Worm (Caenorhabditis elegans): Measurements from ENCODE around the gene col-41.

The col-41 gene

DNA sequence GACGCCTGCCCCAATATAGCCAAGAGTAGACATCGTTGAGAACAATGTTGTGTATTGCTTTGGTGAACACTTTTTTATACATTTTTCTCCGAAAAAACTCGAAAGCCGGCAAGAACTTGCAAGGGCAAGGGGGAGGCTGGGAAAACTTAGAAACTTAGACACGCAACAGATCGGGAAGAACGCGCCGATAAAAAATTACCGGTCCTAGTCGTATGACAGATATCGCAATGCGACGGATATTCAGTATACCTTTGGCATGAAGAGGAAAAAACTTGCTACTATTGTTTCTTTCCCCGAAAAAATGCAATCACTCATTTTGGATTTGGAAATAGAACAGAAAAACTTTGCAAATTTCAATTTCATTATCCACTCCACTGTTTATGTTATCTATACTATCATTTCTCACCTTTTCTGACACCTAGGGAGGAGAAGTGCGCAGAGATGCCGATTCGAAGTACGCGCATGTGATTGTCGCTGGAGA lies at the start of gene col-41:
TSS of gene col-41 (minus strand) at position 51 of the 481 bp plus-strand sequence.
- TF ChIP-seq nhr-21 (tag; optimal IDR thresholded peaks at IDR 0.05) (peak; percentile 14), blmp-1 (tag; optimal IDR thresholded peaks at IDR 0.05; ENCODE audit: insufficient read depth) (no peak), nhr-25 (tag; optimal IDR thresholded peaks at IDR 0.05) (peak; percentile 29)

DNA sequence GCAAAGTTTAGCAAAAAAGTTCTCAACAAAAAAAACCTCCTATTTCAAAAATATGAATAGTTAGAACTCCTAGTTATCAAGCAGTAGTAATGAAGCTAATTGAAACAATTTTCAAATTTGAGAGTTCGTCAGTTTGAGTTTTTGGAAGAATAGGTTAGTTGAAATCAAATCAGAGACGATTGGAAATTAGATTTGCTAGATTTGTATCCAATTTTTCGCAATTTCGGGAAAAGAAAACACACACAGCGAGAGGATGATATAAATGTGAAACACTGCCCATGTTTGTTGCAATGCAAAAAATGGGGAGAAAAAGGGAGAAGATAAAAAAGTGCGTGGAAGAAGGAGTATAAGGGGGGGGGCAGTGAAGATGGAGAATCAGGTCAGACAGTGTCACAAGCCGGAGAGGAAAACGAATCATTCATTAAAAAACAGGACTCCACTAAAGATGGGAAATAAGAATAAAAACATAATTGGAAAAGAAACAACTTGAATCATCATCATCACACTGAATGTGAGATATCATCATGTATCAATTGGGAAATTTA lies 49.0 kb upstream of the col-41 start:
- peak; percentile 14 for TF ChIP-seq sma-9 (GFP tag; optimal IDR thresholded peaks at IDR 0.05)
- TF ChIP-seq sma-9 (tag; optimal IDR thresholded peaks at IDR 0.05) = no peak
- no peak for TF ChIP-seq nhr-12 (tag; optimal IDR thresholded peaks at IDR 0.05)
- TF ChIP-seq skn-1 (tag; optimal IDR thresholded peaks at IDR 0.05) = no peak
- TF ChIP-seq ZK546.5 (tag; optimal IDR thresholded peaks at IDR 0.05) = no peak
- TF ChIP-seq aly-2 (tag; optimal IDR thresholded peaks at IDR 0.05) = no peak
- TF ChIP-seq nhr-11 (tag; optimal IDR thresholded peaks at IDR 0.05) = no peak
- no peak for TF ChIP-seq ztf-4 (tag; optimal IDR thresholded peaks at IDR 0.05)
- TF ChIP-seq nhr-21 (tag; optimal IDR thresholded peaks at IDR 0.05) = peak; percentile 42
- no peak for TF ChIP-seq nhr-25 (tag; optimal IDR thresholded peaks at IDR 0.05)
- no peak for TF ChIP-seq nhr-129 (tag; optimal IDR thresholded peaks at IDR 0.05)
- TF ChIP-seq ztf-11 (tag; optimal IDR thresholded peaks at IDR 0.05) = no peak
- TF ChIP-seq F13H6.1 (tag; optimal IDR thresholded peaks at IDR 0.05) = no peak

DNA sequence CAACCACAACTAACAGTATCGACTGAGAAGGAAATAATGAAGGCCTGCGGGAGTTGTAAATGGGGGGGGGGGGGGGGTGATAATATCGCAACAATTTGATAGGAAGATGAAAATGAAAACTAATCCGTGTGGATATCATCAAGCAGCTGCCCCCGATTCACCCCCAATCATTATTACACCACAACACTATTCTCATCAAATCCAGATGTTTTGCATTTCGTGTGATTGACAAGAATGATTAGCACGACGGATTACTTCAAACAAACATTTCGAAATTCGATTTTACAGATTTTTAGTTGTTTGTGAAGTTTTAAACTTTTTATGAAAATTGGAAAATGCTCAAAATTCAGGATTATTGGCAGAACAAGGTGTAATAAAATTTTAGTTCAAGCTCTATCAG lies 47.8 kb upstream of the col-41 start:
- TF ChIP-seq gmeb-1 (tag; optimal IDR thresholded peaks at IDR 0.05) (no peak), lin-13 (GFP tag; optimal IDR thresholded peaks at IDR 0.05) (no peak), alr-1 (tag; optimal IDR thresholded peaks at IDR 0.05) (no peak), ztf-11 (tag; optimal IDR thresholded peaks at IDR 0.05) (no peak), lin-11 (tag; optimal IDR thresholded peaks at IDR 0.05) (no peak), lsy-2 (tag; optimal IDR thresholded peaks at IDR 0.05) (no peak), elt-3 (tag; optimal IDR thresholded peaks at IDR 0.05) (no peak), skn-1 (tag; optimal IDR thresholded peaks at IDR 0.05) (no peak), unc-39 (tag; optimal IDR thresholded peaks at IDR 0.05) (no peak), nhr-10 (tag; optimal IDR thresholded peaks at IDR 0.05) (no peak), nhr-129 (tag; optimal IDR thresholded peaks at IDR 0.05) (peak; percentile 28), nhr-23 (tag; optimal IDR thresholded peaks at IDR 0.05) (no peak), dmd-4 (tag; optimal IDR thresholded peaks at IDR 0.05) (no peak), sma-9 (GFP tag; optimal IDR thresholded peaks at IDR 0.05) (peak; percentile 32), sma-9 (tag; optimal IDR thresholded peaks at IDR 0.05) (no peak), C34F6.9 (tag; optimal IDR thresholded peaks at IDR 0.05) (no peak), nhr-11 (tag; optimal IDR thresholded peaks at IDR 0.05) (no peak)

DNA sequence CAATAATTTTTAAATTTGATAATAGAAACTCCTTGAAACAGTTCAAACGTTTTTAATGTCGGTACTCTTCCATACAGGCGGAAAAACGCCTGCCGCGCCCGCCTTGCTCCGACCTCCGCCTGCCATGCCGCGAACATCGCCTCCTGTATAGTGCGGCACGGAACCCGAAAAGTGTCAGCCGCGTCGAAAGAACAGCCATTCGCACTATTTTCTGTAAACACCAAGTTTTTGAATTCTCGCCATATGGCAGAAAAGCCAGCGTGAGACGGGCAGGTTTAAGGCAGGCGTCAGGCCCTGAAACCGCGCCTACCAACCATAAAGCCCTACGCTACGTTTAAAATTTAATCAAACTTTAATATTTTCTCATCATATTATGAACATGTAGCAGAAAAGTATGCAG lies 46.5 kb upstream of the col-41 start:
- no peak for TF ChIP-seq dmd-4 (tag; optimal IDR thresholded peaks at IDR 0.05)
- TF ChIP-seq snpc-4 (tag; optimal IDR thresholded peaks at IDR 0.05) = peak; percentile 70

DNA sequence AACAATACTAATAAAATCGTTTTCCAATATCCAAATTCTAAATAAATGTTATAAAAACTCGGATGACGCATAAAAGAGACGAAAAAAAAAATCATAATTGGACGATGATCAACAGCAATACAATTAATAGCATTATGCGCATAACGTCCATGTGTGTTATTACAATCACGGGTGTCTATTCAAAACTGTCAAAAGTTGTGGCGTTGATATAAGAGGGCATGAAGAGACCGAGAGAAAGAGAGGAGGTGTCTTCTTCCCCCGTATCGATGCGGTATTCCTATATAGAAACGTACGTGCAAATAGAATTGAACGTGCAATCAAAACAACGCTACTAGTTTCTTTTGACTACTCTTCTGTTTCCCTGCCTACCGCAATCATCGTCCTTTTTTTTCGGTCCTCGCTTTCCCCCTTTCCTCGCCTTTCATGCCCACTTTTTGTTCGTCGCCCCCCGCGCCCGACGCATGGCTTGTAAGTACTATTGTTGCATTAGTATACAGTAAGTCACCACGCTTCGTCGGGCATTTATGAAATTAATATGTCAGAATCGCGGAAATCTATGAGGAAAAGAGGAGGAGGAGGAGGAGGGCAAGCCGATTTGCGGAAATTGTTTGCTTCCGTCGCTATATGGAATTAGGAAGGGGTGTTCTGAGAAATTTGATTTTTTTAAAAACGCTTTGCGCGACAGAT lies 45.7 kb upstream of the col-41 start:
- TF ChIP-seq ztf-1 (GFP tag; conservative IDR thresholded peaks at IDR 0.05) (no peak), unc-62 (GFP tag; optimal IDR thresholded peaks at IDR 0.05) (no peak), nhr-23 (tag; optimal IDR thresholded peaks at IDR 0.05) (no peak), fos-1 (tag; optimal IDR thresholded peaks at IDR 0.05) (peak; percentile 41), mbf-1 (tag; optimal IDR thresholded peaks at IDR 0.05) (no peak), mdl-1 (tag; optimal IDR thresholded peaks at IDR 0.05) (no peak), nhr-11 (tag; optimal IDR thresholded peaks at IDR 0.05) (no peak), nhr-10 (tag; optimal IDR thresholded peaks at IDR 0.05) (no peak), sma-9 (GFP tag; optimal IDR thresholded peaks at IDR 0.05) (no peak), sma-9 (tag; optimal IDR thresholded peaks at IDR 0.05) (no peak), unc-39 (tag; optimal IDR thresholded peaks at IDR 0.05) (no peak), nhr-129 (tag; optimal IDR thresholded peaks at IDR 0.05) (peak; percentile 14), F13H6.1 (tag; optimal IDR thresholded peaks at IDR 0.05) (peak; percentile 23), lin-11 (tag; optimal IDR thresholded peaks at IDR 0.05) (no peak), mab-5 (tag; optimal IDR thresholded peaks at IDR 0.05) (no peak), blmp-1 (tag; optimal IDR thresholded peaks at IDR 0.05; ENCODE audit: insufficient read depth) (no peak)

Measured in whole organism, L2 larva.